Worm (Caenorhabditis elegans) whole organism, L4 larva: ENCODE results near the gene F11D5.7.
A peak's percentile ranks its signal among the peaks of the same experiment; 100 is the strongest.

Experiments used
- D1046.2 ChIP-seq: fragments of 200-800 bp; sonication (Bioruptor generic); IDR thresholded peaks from 2 replicates; pipeline ENCODE4 v1.3.6; 2022; ENCODE audit warnings: missing genetic modification characterization, missing compliant biosample characterization
- F10B5.3 ChIP-seq: sonication (generic microtip); optimal IDR thresholded peaks from 2 replicates; lab custom pipeline; 2016; ENCODE audit warnings: mild to moderate bottlenecking, missing genetic modification characterization, missing compliant biosample characterization
- T20F7.1 ChIP-seq: fragments of 200-800 bp; sonication (Bioruptor generic); optimal IDR thresholded peaks from 2 replicates; lab custom pipeline; 2018; ENCODE audit warnings: mild to moderate bottlenecking, missing genetic modification characterization, missing compliant biosample characterization
- T26A8.4 ChIP-seq: fragments of 200-800 bp; sonication (Bioruptor generic); IDR thresholded peaks from 2 replicates; pipeline ENCODE4 v1.3.6; 2022; ENCODE audit warnings: missing genetic modification characterization, missing compliant biosample characterization
- Y105C5A.15 ChIP-seq: fragments of 200-800 bp; sonication (Bioruptor generic); IDR thresholded peaks from 2 replicates; pipeline ENCODE4 v1.3.6; 2022; ENCODE audit warnings: missing genetic modification characterization, missing compliant biosample characterization
- Y48G9A.11 ChIP-seq: fragments of 200-800 bp; sonication (Bioruptor generic); IDR thresholded peaks from 2 replicates; pipeline ENCODE4 v1.3.6; 2022; ENCODE audit warnings: missing genetic modification reagents, missing genetic modification characterization, missing compliant biosample characterization
- Y75B8A.6 ChIP-seq: fragments of 200-800 bp; sonication (Bioruptor generic); IDR thresholded peaks from 2 replicates; pipeline ENCODE4 v1.3.6; 2022; ENCODE audit warnings: missing genetic modification reagents, missing genetic modification characterization, missing compliant biosample characterization
- ZK337.2 ChIP-seq: fragments of 200-800 bp; sonication (Bioruptor generic); IDR thresholded peaks from 2 replicates; pipeline ENCODE4 v1.3.6; 2022; ENCODE audit warnings: missing genetic modification reagents, missing genetic modification characterization, missing compliant biosample characterization
- aha-1 ChIP-seq: fragments of 150-350 bp; peaks from one replicate; lab custom pipeline; 2014; ENCODE audit warnings: missing biosample characterization, missing genetic modification characterization
- aly-2 ChIP-seq: sonication (generic microtip); optimal IDR thresholded peaks from 2 replicates; lab custom pipeline; 2018; ENCODE audit warnings: missing biosample characterization, missing genetic modification characterization
- cey-2 ChIP-seq: sonication (generic microtip); optimal IDR thresholded peaks from 3 replicates; lab custom pipeline; 2017; ENCODE audit warnings: missing genetic modification characterization, mild to moderate bottlenecking, missing compliant biosample characterization, antibody characterized with exemption, borderline replicate concordance; ENCODE audit not compliant: insufficient read depth
- daf-16 ChIP-seq, 3 experiments: sonication (generic microtip); optimal IDR thresholded peaks; 2 replicates each; lab custom pipeline; 2016 to 2017; ENCODE audit warnings: missing genetic modification characterization in 3 of 3, missing genetic modification reagents in 3 of 3, mild to moderate bottlenecking in 2 of 3, missing compliant biosample characterization in 2 of 3, missing biosample characterization in 1 of 3, moderate library complexity in 1 of 3
- daf-8 ChIP-seq: fragments of 200-800 bp; sonication (Bioruptor generic); IDR thresholded peaks from 2 replicates; pipeline ENCODE4 v1.3.6; 2022; ENCODE audit warnings: missing genetic modification characterization, missing compliant biosample characterization
- dmd-6 ChIP-seq: fragments of 200-800 bp; sonication (Bioruptor generic); IDR thresholded peaks from 2 replicates; pipeline ENCODE4 v1.3.6; 2022; ENCODE audit warnings: missing genetic modification reagents, missing genetic modification characterization, missing compliant biosample characterization
- dmd-9 ChIP-seq: fragments of 200-800 bp; sonication (Bioruptor generic); IDR thresholded peaks from 2 replicates; pipeline ENCODE4 v1.3.6; 2022; ENCODE audit warnings: missing genetic modification reagents, missing genetic modification characterization, missing compliant biosample characterization
- dpl-1 ChIP-seq: fragments of 150-350 bp; optimal IDR thresholded peaks from 2 replicates; lab custom pipeline; 2014; ENCODE audit warnings: missing biosample characterization, missing genetic modification reagents, missing genetic modification characterization
- dve-1 ChIP-seq: sonication (generic microtip); optimal IDR thresholded peaks from 2 replicates; lab custom pipeline; 2017; ENCODE audit warnings: antibody characterized with exemption, mild to moderate bottlenecking, missing genetic modification characterization, missing compliant biosample characterization; ENCODE audit not compliant: insufficient read depth
- egl-27 ChIP-seq: sonication (generic microtip); optimal IDR thresholded peaks from 3 replicates; lab custom pipeline; 2017; ENCODE audit warnings: missing biosample characterization, missing genetic modification reagents, missing genetic modification characterization
- gei-8 ChIP-seq: fragments of 200-800 bp; sonication (Bioruptor generic); optimal IDR thresholded peaks from 2 replicates; lab custom pipeline; 2018; ENCODE audit warnings: mild to moderate bottlenecking, missing genetic modification characterization, missing compliant biosample characterization
- hlh-11 ChIP-seq: fragments of 200-800 bp; sonication (Bioruptor generic); optimal IDR thresholded peaks from 2 replicates; lab custom pipeline; 2018; ENCODE audit warnings: mild to moderate bottlenecking, missing genetic modification characterization, missing compliant biosample characterization
- hlh-30 ChIP-seq: sonication (generic microtip); optimal IDR thresholded peaks from 2 replicates; lab custom pipeline; 2017; ENCODE audit warnings: antibody characterized with exemption, mild to moderate bottlenecking, missing genetic modification characterization, missing compliant biosample characterization; ENCODE audit not compliant: insufficient read depth
- lin-1 ChIP-seq: fragments of 200-800 bp; sonication (Bioruptor generic); IDR thresholded peaks from 2 replicates; pipeline ENCODE4 v1.3.6; 2022; ENCODE audit warnings: missing genetic modification reagents, missing genetic modification characterization, missing compliant biosample characterization
- lin-39 ChIP-seq: fragments of 150-350 bp; optimal IDR thresholded peaks from 2 replicates; lab custom pipeline; 2014; ENCODE audit warnings: missing biosample characterization, missing genetic modification reagents, missing genetic modification characterization
- mdl-1 ChIP-seq, 2 experiments: fragments of 150-350 bp in 1 of 2; sonication (generic microtip) in 1 of 2; optimal IDR thresholded peaks; 2 replicates each; lab custom pipeline; 2014 to 2017; ENCODE audit warnings: missing biosample characterization in 2 of 2, missing genetic modification characterization in 2 of 2
- mes-2 ChIP-seq: sonication (generic microtip); optimal IDR thresholded peaks from 2 replicates; lab custom pipeline; 2016; ENCODE audit warnings: missing genotype, mild to moderate bottlenecking, missing genetic modification characterization, missing compliant biosample characterization; ENCODE audit not compliant: poor library complexity, severe bottlenecking
- mxl-3 ChIP-seq: fragments of 200-800 bp; sonication (Bioruptor generic); optimal IDR thresholded peaks from 2 replicates; lab custom pipeline; 2018; ENCODE audit warnings: mild to moderate bottlenecking, missing genetic modification characterization, missing compliant biosample characterization
- nhr-28 ChIP-seq: fragments of 150-350 bp; optimal IDR thresholded peaks from 2 replicates; lab custom pipeline; 2014; ENCODE audit warnings: missing biosample characterization, missing genetic modification characterization
- nhr-48 ChIP-seq: sonication (generic microtip); optimal IDR thresholded peaks from 2 replicates; lab custom pipeline; 2016; ENCODE audit warnings: mild to moderate bottlenecking, missing genetic modification characterization, missing compliant biosample characterization
- nhr-77 ChIP-seq: fragments of 150-350 bp; optimal IDR thresholded peaks from 2 replicates; lab custom pipeline; 2014; ENCODE audit warnings: missing biosample characterization, missing genetic modification characterization
- php-3 ChIP-seq: fragments of 200-800 bp; sonication (Bioruptor generic); IDR thresholded peaks from 2 replicates; pipeline ENCODE4 v1.3.6; 2022; ENCODE audit warnings: missing genetic modification reagents, missing genetic modification characterization, missing compliant biosample characterization
- sdz-12 ChIP-seq: fragments of 200-800 bp; sonication (Bioruptor generic); optimal IDR thresholded peaks from 2 replicates; lab custom pipeline; 2018; ENCODE audit warnings: mild to moderate bottlenecking, missing genetic modification characterization, missing compliant biosample characterization
- set-16 ChIP-seq: fragments of 200-800 bp; sonication (Bioruptor generic); IDR thresholded peaks from 2 replicates; pipeline ENCODE4 v1.3.6; 2022; ENCODE audit warnings: missing genetic modification reagents, missing genetic modification characterization, missing compliant biosample characterization
- skn-1 ChIP-seq: fragments of 150-350 bp; optimal IDR thresholded peaks from 2 replicates; lab custom pipeline; 2014; ENCODE audit warnings: missing biosample characterization, missing genetic modification characterization
- snpc-1.2 ChIP-seq: fragments of 200-800 bp; sonication (Bioruptor generic); IDR thresholded peaks from 2 replicates; pipeline ENCODE4 v1.3.6; 2022; ENCODE audit warnings: missing genetic modification reagents, missing genetic modification characterization, missing compliant biosample characterization
- snpc-4 ChIP-seq: fragments of 150-350 bp; optimal IDR thresholded peaks from 2 replicates; lab custom pipeline; 2014; ENCODE audit warnings: missing biosample characterization, missing genetic modification characterization
- spr-3 ChIP-seq: fragments of 200-800 bp; sonication (Bioruptor generic); optimal IDR thresholded peaks from 2 replicates; lab custom pipeline; 2018; ENCODE audit warnings: mild to moderate bottlenecking, missing genetic modification characterization, missing compliant biosample characterization
- tag-97 ChIP-seq: fragments of 200-800 bp; sonication (Bioruptor generic); IDR thresholded peaks from 2 replicates; pipeline ENCODE4 v1.3.6; 2022; ENCODE audit warnings: missing genetic modification characterization, missing compliant biosample characterization
- tra-1 ChIP-seq: fragments of 200-800 bp; sonication (Bioruptor generic); IDR thresholded peaks from 2 replicates; pipeline ENCODE4 v1.3.6; 2022; ENCODE audit warnings: missing genetic modification reagents, missing genetic modification characterization, missing compliant biosample characterization
- unc-39 ChIP-seq: sonication (generic microtip); optimal IDR thresholded peaks from 2 replicates; lab custom pipeline; 2017; ENCODE audit warnings: missing biosample characterization, missing genetic modification characterization
- unc-62 ChIP-seq, 3 experiments: fragments of 150-350 bp in 1 of 3; sonication (generic microtip); optimal IDR thresholded peaks in 2 of 3; peaks in 1 of 3; 1 replicate in 1 of 3; 2 replicates in 2 of 3; lab custom pipeline; 2014 to 2017; ENCODE audit warnings: missing biosample characterization in 3 of 3, missing genetic modification characterization in 3 of 3, missing genetic modification reagents in 3 of 3, missing genotype in 1 of 3
- zag-1 ChIP-seq: fragments of 150-350 bp; optimal IDR thresholded peaks from 2 replicates; lab custom pipeline; 2014; ENCODE audit warnings: missing biosample characterization, missing genetic modification characterization
- zip-2 ChIP-seq: fragments of 150-350 bp; optimal IDR thresholded peaks from 2 replicates; lab custom pipeline; 2014; ENCODE audit warnings: missing biosample characterization, missing genetic modification characterization
- ztf-7 ChIP-seq: fragments of 150-350 bp; optimal IDR thresholded peaks from 2 replicates; lab custom pipeline; 2014; ENCODE audit warnings: missing biosample characterization, missing genetic modification characterization

F11D5.7 gene

DNA sequence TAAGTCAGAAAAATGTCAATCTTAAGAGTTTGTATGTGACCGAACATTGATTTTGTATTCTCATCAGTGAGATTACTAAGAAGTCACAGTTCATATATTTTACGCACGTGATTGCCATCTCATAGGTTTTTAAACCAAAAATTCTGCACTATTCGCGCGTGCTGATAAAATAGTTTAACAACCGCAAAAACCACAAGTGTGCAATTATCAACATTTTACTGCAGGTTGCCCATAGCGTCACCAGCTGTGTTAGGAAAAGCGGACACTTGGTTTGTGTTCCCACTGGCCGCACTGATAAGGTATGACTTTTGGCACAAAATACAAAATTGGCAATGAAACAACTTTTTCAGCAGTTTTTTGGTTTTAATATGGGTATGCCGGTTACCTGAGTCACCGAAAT, 14.0 kb upstream of the F11D5.7 start (continued):
- TF ChIP-seq tag-97 (GFP tag; lab: Robert Waterston, UW) (no peak), T20F7.1 (peak; percentile 62), lin-1 (GFP tag; lab: Robert Waterston, UW) (peak; percentile 89), snpc-4 (tag; lab: Kevin White, UChicago) (no peak), dpl-1 (no peak), daf-16 (GFP tag; optimal IDR thresholded peaks at IDR 0.05; lab: Kevin White, UChicago) (peak in 1 of 2 experiments; percentile 53), daf-16 (tag; optimal IDR thresholded peaks at IDR 0.05; lab: Kevin White, UChicago) (peak; percentile 82), sdz-12 (GFP tag; lab: Kevin White, UChicago) (no peak), set-16 (GFP tag; lab: Robert Waterston, UW) (no peak), snpc-1.2 (GFP tag; lab: Robert Waterston, UW) (no peak), hlh-11 (tag; lab: Kevin White, UChicago) (peak; percentile 95), egl-27 (no peak), gei-8 (peak; percentile 84), daf-8 (GFP tag; lab: Robert Waterston, UW) (no peak), zip-2 (tag; lab: Kevin White, UChicago) (no peak), cey-2 (tag; lab: Kevin White, UChicago) (no peak), Y75B8A.6 (GFP tag; lab: Robert Waterston, UW) (0 out of 2 replicates have a peak, but pooled peaks have one; percentile 30), tra-1 (GFP tag; lab: Robert Waterston, UW) (peak; percentile 89), mxl-3 (peak; percentile 39), aha-1 (tag; lab: Kevin White, UChicago) (peak; percentile 13), dmd-9 (GFP tag; lab: Robert Waterston, UW) (no peak), ZK337.2 (no peak)
- TF ChIP-seq, all 104 proteins: peak for 22

DNA sequence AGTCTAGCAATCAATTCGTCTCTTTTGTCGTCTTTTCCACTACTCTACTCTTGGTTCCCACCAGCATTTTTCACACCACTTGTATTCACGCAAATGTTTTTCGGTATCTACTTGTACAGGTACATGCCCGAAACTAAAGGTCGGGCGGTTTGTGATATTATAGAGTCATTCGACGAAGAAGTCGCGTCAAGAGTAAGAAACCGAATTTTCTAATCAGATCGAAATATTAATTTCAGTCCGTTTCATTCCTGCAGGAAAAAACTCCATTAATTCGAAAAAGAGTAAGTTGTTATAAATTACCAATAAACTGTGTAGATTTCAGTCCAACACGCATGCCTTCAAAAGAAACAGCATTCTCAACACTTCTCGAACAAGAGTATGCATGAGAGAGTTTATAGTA, 12.2 kb upstream of the F11D5.7 start:
- TF ChIP-seq unc-62 (GFP tag; optimal IDR thresholded peaks at IDR 0.05 in 1 of 2; lab: Kevin White, UChicago) (peak in 1 of 2 experiments; percentile 93), unc-62 (tag; optimal IDR thresholded peaks at IDR 0.05; lab: Kevin White, UChicago) (no peak), ztf-7 (no peak), dpl-1 (no peak), aly-2 (no peak)

DNA sequence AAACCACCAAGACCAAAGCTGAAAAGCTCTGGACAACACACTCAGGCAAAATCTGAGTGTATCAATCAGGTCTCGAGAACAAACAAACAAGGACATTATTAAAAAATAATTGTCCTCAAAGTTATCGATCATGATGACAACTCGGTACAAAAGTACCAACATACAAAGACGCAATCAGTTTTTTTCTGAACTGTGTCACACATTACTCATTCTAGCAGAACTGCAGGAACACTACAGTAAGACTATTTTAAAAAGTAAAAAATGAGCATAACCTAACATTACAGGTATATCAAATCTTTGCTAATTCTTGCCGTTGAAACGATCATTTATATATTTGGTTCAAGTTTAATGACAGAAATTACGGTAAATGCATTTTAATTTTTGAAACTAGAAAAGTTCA, 8.0 kb upstream of the F11D5.7 start, which contains the start of gene K09C4.2:
Gene K09C4.2, plus strand, starts transcription at position 301 of the 400 bp plus-strand sequence.
- TF ChIP-seq aha-1 (tag; lab: Kevin White, UChicago) = peak; percentile 29
- TF ChIP-seq egl-27 = no peak

DNA sequence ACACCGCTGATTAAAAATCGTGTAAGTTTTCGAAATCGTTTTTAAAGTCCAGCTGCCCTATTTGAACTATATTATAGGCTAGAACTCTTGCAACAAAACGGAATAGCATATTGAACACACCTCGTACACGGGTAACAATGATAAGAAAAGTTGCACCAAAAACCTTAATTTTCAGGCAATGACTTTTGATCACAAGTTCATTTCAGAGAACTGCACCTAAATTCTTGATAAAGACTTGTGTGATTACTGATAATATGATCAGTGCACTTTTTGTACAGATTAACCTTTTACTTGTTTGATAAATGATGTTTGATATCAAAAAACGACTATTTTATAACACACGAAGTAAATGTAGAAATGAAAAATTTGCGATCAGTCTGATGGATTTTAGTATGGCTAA, 6.4 kb upstream of the F11D5.7 start:
- peak; percentile 18 for TF ChIP-seq hlh-30
- no peak for TF ChIP-seq Y75B8A.6 (GFP tag; lab: Robert Waterston, UW)
- no peak for TF ChIP-seq Y105C5A.15 (GFP tag; lab: Robert Waterston, UW)
- TF ChIP-seq ztf-7 = no peak
- TF ChIP-seq dve-1 (tag; lab: Kevin White, UChicago) = peak; percentile 59
- peak; percentile 39 for TF ChIP-seq nhr-48 (tag; lab: Kevin White, UChicago)
- peak; percentile 69 for TF ChIP-seq nhr-77
- no peak for TF ChIP-seq sdz-12 (GFP tag; lab: Kevin White, UChicago)
- TF ChIP-seq F10B5.3 (tag; lab: Kevin White, UChicago) = no peak
- peak; percentile 78 for TF ChIP-seq nhr-28 (tag; lab: Kevin White, UChicago)
- peak in 1 of 2 experiments; percentile 0 for TF ChIP-seq mdl-1 (tag; optimal IDR thresholded peaks at IDR 0.05; lab: Kevin White, UChicago)
- no peak for TF ChIP-seq zag-1 (tag; lab: Kevin White, UChicago)
- no peak for TF ChIP-seq spr-3 (GFP tag; lab: Kevin White, UChicago)
- TF ChIP-seq lin-39 (tag; lab: Kevin White, UChicago) = no peak
- TF ChIP-seq snpc-4 (tag; lab: Kevin White, UChicago) = no peak
- TF ChIP-seq Y48G9A.11 = no peak
- TF ChIP-seq snpc-1.2 (GFP tag; lab: Robert Waterston, UW) = no peak
- peak; percentile 71 for TF ChIP-seq aha-1 (tag; lab: Kevin White, UChicago)
- TF ChIP-seq dmd-6 (GFP tag; lab: Robert Waterston, UW) = peak; percentile 96
- TF ChIP-seq unc-62 (GFP tag; optimal IDR thresholded peaks at IDR 0.05 in 1 of 2; lab: Kevin White, UChicago) = peak in 1 of 2 experiments; percentile 78
- no peak for TF ChIP-seq unc-62 (tag; optimal IDR thresholded peaks at IDR 0.05; lab: Kevin White, UChicago)
- no peak for TF ChIP-seq daf-16 (GFP tag; optimal IDR thresholded peaks at IDR 0.05; lab: Kevin White, UChicago)
- peak; percentile 73 for TF ChIP-seq daf-16 (tag; optimal IDR thresholded peaks at IDR 0.05; lab: Kevin White, UChicago)
- no peak for TF ChIP-seq T26A8.4 (GFP tag; lab: Robert Waterston, UW)
- TF ChIP-seq unc-39 (tag; lab: Kevin White, UChicago) = no peak
- TF ChIP-seq php-3 (GFP tag; lab: Robert Waterston, UW) = no peak
- no peak for TF ChIP-seq skn-1 (tag; lab: Kevin White, UChicago)
- TF ChIP-seq hlh-11 (tag; lab: Kevin White, UChicago) = peak; percentile 58
- no peak for TF ChIP-seq mes-2 (tag; lab: Kevin White, UChicago)
- TF ChIP-seq D1046.2 = no peak
